Worm (Caenorhabditis elegans): ENCODE measurements around the gene K02E7.10.
A peak's percentile ranks its signal among the peaks of the same experiment; 100 is the strongest.

ce11 chrII:1084899-1085298, 18.1 kb upstream of the K02E7.10 start:
- no peak for TF ChIP-seq egrh-3 (GFP tag; IDR thresholded peaks at IDR 0.05)
- TF ChIP-seq F22D6.2 (tag; optimal IDR thresholded peaks at IDR 0.05): no peak
- no peak for TF ChIP-seq nfyb-1 (GFP tag; IDR thresholded peaks at IDR 0.05)
- TF ChIP-seq nhr-179 (tag; optimal IDR thresholded peaks at IDR 0.05): no peak
- TF ChIP-seq hmg-1.2 (GFP tag; IDR thresholded peaks at IDR 0.05): peak; percentile 79; the same call in 1 of the 2 replicates
- TF ChIP-seq nhr-90 (tag; optimal IDR thresholded peaks at IDR 0.05): no peak
